Worm (Caenorhabditis elegans) whole organism, young adult: ENCODE data around the gene mct-5.
A peak's percentile ranks its signal among the peaks of the same experiment; 100 is the strongest.

Source experiments
- B0035.1 ChIP-seq: sonication (generic microtip); optimal IDR thresholded peaks from 2 replicates; lab custom pipeline; 2016; ENCODE audit warnings: missing genetic modification characterization, mild to moderate bottlenecking, missing compliant biosample characterization, missing genotype, missing genetic modification reagents
- B0336.3 ChIP-seq: fragments of 200-800 bp; sonication (Bioruptor generic); IDR thresholded peaks from 2 replicates; pipeline ENCODE4 v1.3.6; 2022; ENCODE audit warnings: missing genetic modification characterization, missing compliant biosample characterization
- F37B4.10 ChIP-seq: fragments of 200-800 bp; sonication (Bioruptor generic); IDR thresholded peaks from 2 replicates; pipeline ENCODE4 v1.3.6; 2022; ENCODE audit warnings: missing genetic modification characterization, missing compliant biosample characterization
- F39B2.1 ChIP-seq: fragments of 200-800 bp; sonication (Bioruptor generic); IDR thresholded peaks from 2 replicates; pipeline ENCODE4 v1.3.6; 2022; ENCODE audit warnings: missing genetic modification reagents, missing genetic modification characterization, missing compliant biosample characterization
- F57A8.1 ChIP-seq: fragments of 200-800 bp; sonication (Bioruptor generic); optimal IDR thresholded peaks from 2 replicates; lab custom pipeline; 2018; ENCODE audit warnings: mild to moderate bottlenecking, missing genetic modification characterization, moderate library complexity, missing compliant biosample characterization
- T07F8.4 ChIP-seq: sonication (generic microtip); optimal IDR thresholded peaks from 2 replicates; lab custom pipeline; 2016; ENCODE audit warnings: mild to moderate bottlenecking, missing genetic modification characterization, moderate library complexity, missing compliant biosample characterization
- Y53F4B.3 ChIP-seq: fragments of 200-800 bp; sonication (Bioruptor generic); IDR thresholded peaks from 2 replicates; pipeline ENCODE4 v1.3.6; 2022; ENCODE audit warnings: missing genetic modification reagents, missing genetic modification characterization, missing compliant biosample characterization
- Y95B8A.8 ChIP-seq: fragments of 200-800 bp; sonication (Bioruptor generic); IDR thresholded peaks from 2 replicates; pipeline ENCODE4 v1.3.6; 2022; ENCODE audit warnings: missing genetic modification reagents, missing genetic modification characterization, missing compliant biosample characterization
- ZK185.1 ChIP-seq: sonication (generic microtip); optimal IDR thresholded peaks from 2 replicates; lab custom pipeline; 2016; ENCODE audit warnings: mild to moderate bottlenecking, missing genetic modification characterization, missing compliant biosample characterization; ENCODE audit not compliant: poor library complexity, severe bottlenecking
- athp-1 ChIP-seq: sonication (generic microtip); optimal IDR thresholded peaks from 2 replicates; lab custom pipeline; 2017; ENCODE audit warnings: mild to moderate bottlenecking, missing genetic modification characterization, missing compliant biosample characterization
- attf-5 ChIP-seq: fragments of 200-800 bp; sonication (Bioruptor generic); optimal IDR thresholded peaks from 2 replicates; lab custom pipeline; 2018; ENCODE audit warnings: mild to moderate bottlenecking, missing genetic modification characterization, missing compliant biosample characterization
- ccch-3 ChIP-seq: fragments of 200-800 bp; sonication (Bioruptor generic); optimal IDR thresholded peaks from 2 replicates; lab custom pipeline; 2018; ENCODE audit warnings: mild to moderate bottlenecking, missing genetic modification characterization, missing compliant biosample characterization
- cebp-1 ChIP-seq, 2 experiments: fragments of 200-800 bp in 1 of 2; sonication (Bioruptor generic) in 1 of 2; sonication (generic microtip) in 1 of 2; IDR thresholded peaks in 1 of 2; optimal IDR thresholded peaks in 1 of 2; 2 replicates each; pipeline versions ENCODE4 v1.3.6 to Lab custom; 2017 to 2022; ENCODE audit warnings: missing compliant biosample characterization in 2 of 2, missing genetic modification characterization in 2 of 2, mild to moderate bottlenecking in 1 of 2, missing genetic modification reagents in 1 of 2, moderate library complexity in 1 of 2
- dpff-1 ChIP-seq: sonication (generic microtip); optimal IDR thresholded peaks from 2 replicates; lab custom pipeline; 2017; ENCODE audit warnings: mild to moderate bottlenecking, missing genetic modification characterization, missing compliant biosample characterization
- dpl-1 ChIP-seq: fragments of 150-350 bp; optimal IDR thresholded peaks from 2 replicates; lab custom pipeline; 2014; ENCODE audit warnings: missing biosample characterization, missing genetic modification reagents, missing genetic modification characterization
- efl-1 ChIP-seq: fragments of 150-350 bp; optimal IDR thresholded peaks from 2 replicates; lab custom pipeline; 2014; ENCODE audit warnings: missing biosample characterization, missing genetic modification reagents, missing genetic modification characterization
- egl-18 ChIP-seq: fragments of 200-800 bp; sonication (Bioruptor generic); IDR thresholded peaks from 2 replicates; pipeline ENCODE4 v1.3.6; 2022; ENCODE audit warnings: missing genetic modification reagents, missing genetic modification characterization, missing compliant biosample characterization
- egl-44 ChIP-seq: fragments of 200-800 bp; sonication (Bioruptor generic); IDR thresholded peaks from 2 replicates; pipeline ENCODE4 v1.3.6; 2022; ENCODE audit warnings: missing genetic modification reagents, missing genetic modification characterization, missing compliant biosample characterization
- egrh-3 ChIP-seq: fragments of 200-800 bp; sonication (Bioruptor generic); IDR thresholded peaks from 2 replicates; pipeline ENCODE4 v1.3.6; 2022; ENCODE audit warnings: missing genetic modification reagents, missing genetic modification characterization, missing compliant biosample characterization
- ets-4 ChIP-seq: fragments of 200-800 bp; sonication (Bioruptor generic); optimal IDR thresholded peaks from 2 replicates; lab custom pipeline; 2018; ENCODE audit warnings: mild to moderate bottlenecking, missing genetic modification characterization, missing compliant biosample characterization
- him-1 ChIP-seq: sonication (generic microtip); optimal IDR thresholded peaks from 2 replicates; lab custom pipeline; 2016; ENCODE audit warnings: missing genotype, missing genetic modification reagents, missing genetic modification characterization, missing compliant biosample characterization
- hmg-1.2 ChIP-seq: fragments of 200-800 bp; sonication (Bioruptor generic); IDR thresholded peaks from 2 replicates; pipeline ENCODE4 v1.3.6; 2022; ENCODE audit warnings: missing genetic modification reagents, missing genetic modification characterization, missing compliant biosample characterization
- hsf-1 ChIP-seq: fragments of 200-800 bp; sonication (Bioruptor generic); IDR thresholded peaks from 2 replicates; pipeline ENCODE4 v1.3.6; 2022; ENCODE audit warnings: missing genetic modification reagents, missing genetic modification characterization, missing compliant biosample characterization
- let-526 ChIP-seq: fragments of 200-800 bp; sonication (Bioruptor generic); IDR thresholded peaks from 2 replicates; pipeline ENCODE4 v1.3.6; 2022; ENCODE audit warnings: missing genetic modification reagents, missing genetic modification characterization, missing compliant biosample characterization
- lin-35 ChIP-seq, 3 experiments: fragments of 150-350 bp in 2 of 3; sonication (generic microtip) in 1 of 3; optimal IDR thresholded peaks; 2 replicates each; lab custom pipeline; 2014 to 2018; ENCODE audit warnings: missing biosample characterization in 3 of 3, missing genetic modification characterization in 3 of 3, missing genetic modification reagents in 3 of 3
- lin-40 ChIP-seq: sonication (generic microtip); optimal IDR thresholded peaks from 2 replicates; lab custom pipeline; 2016; ENCODE audit warnings: missing genetic modification characterization, mild to moderate bottlenecking, missing compliant biosample characterization, missing genotype, missing genetic modification reagents
- lin-54 ChIP-seq: fragments of 200-800 bp; sonication (Bioruptor generic); optimal IDR thresholded peaks from 2 replicates; lab custom pipeline; 2018; ENCODE audit warnings: mild to moderate bottlenecking, missing genetic modification characterization, missing compliant biosample characterization
- lsy-27 ChIP-seq: sonication (generic microtip); optimal IDR thresholded peaks from 2 replicates; lab custom pipeline; 2017; ENCODE audit warnings: missing genetic modification characterization, mild to moderate bottlenecking, missing compliant biosample characterization, antibody characterized with exemption, missing genotype, borderline replicate concordance; ENCODE audit not compliant: insufficient read depth
- madf-10 ChIP-seq: sonication (generic microtip); optimal IDR thresholded peaks from 2 replicates; lab custom pipeline; 2016; ENCODE audit warnings: mild to moderate bottlenecking, missing genetic modification characterization, missing compliant biosample characterization
- mcd-1 ChIP-seq: fragments of 200-800 bp; sonication (Bioruptor generic); IDR thresholded peaks from 2 replicates; pipeline ENCODE4 v1.3.6; 2022; ENCODE audit warnings: missing genetic modification reagents, missing genetic modification characterization, missing compliant biosample characterization
- mes-4 ChIP-seq: sonication (generic microtip); optimal IDR thresholded peaks from 2 replicates; lab custom pipeline; 2016; ENCODE audit warnings: missing genotype, missing genetic modification characterization, missing compliant biosample characterization
- nfya-2 ChIP-seq: fragments of 200-800 bp; sonication (Bioruptor generic); IDR thresholded peaks from 2 replicates; pipeline ENCODE4 v1.3.6; 2022; ENCODE audit warnings: missing genetic modification reagents, missing genetic modification characterization, missing compliant biosample characterization
- nhr-120 ChIP-seq: fragments of 200-800 bp; sonication (Bioruptor generic); IDR thresholded peaks from 2 replicates; pipeline ENCODE4 v1.3.6; 2022; ENCODE audit warnings: missing genetic modification characterization, missing compliant biosample characterization
- nhr-80 ChIP-seq: sonication (generic microtip); optimal IDR thresholded peaks from 2 replicates; lab custom pipeline; 2016; ENCODE audit warnings: missing genetic modification characterization, missing compliant biosample characterization
- sea-2 ChIP-seq: fragments of 200-800 bp; sonication (Bioruptor generic); IDR thresholded peaks from 2 replicates; pipeline ENCODE4 v1.3.6; 2022; ENCODE audit warnings: missing genetic modification characterization, missing compliant biosample characterization
- somi-1 ChIP-seq: fragments of 200-800 bp; sonication (Bioruptor generic); optimal IDR thresholded peaks from 2 replicates; lab custom pipeline; 2018; ENCODE audit warnings: mild to moderate bottlenecking, missing genetic modification characterization, missing compliant biosample characterization
- tbx-9 ChIP-seq: sonication (generic microtip); optimal IDR thresholded peaks from 2 replicates; lab custom pipeline; 2016; ENCODE audit warnings: borderline replicate concordance, missing genetic modification characterization, inconsistent platforms, missing compliant biosample characterization
- tlf-1 ChIP-seq: fragments of 200-800 bp; sonication (Bioruptor generic); optimal IDR thresholded peaks from 2 replicates; lab custom pipeline; 2018; ENCODE audit warnings: mild to moderate bottlenecking, missing genetic modification characterization, missing compliant biosample characterization
- unc-130 ChIP-seq: sonication (generic microtip); optimal IDR thresholded peaks from 2 replicates; lab custom pipeline; 2016; ENCODE audit warnings: missing genetic modification reagents, missing genetic modification characterization, missing compliant biosample characterization
- xnd-1 ChIP-seq: sonication (generic microtip); optimal IDR thresholded peaks from 2 replicates; lab custom pipeline; 2016; ENCODE audit warnings: missing genotype, missing genetic modification reagents, missing genetic modification characterization, missing compliant biosample characterization
- ztf-22 ChIP-seq: fragments of 200-800 bp; sonication (Bioruptor generic); optimal IDR thresholded peaks from 2 replicates; lab custom pipeline; 2018; ENCODE audit warnings: mild to moderate bottlenecking, missing genetic modification characterization, moderate library complexity, missing compliant biosample characterization
- ztf-6 ChIP-seq: fragments of 200-800 bp; sonication (Bioruptor generic); IDR thresholded peaks from 2 replicates; pipeline ENCODE4 v1.3.6; 2022; ENCODE audit warnings: missing genetic modification reagents, missing genetic modification characterization, missing compliant biosample characterization

Gene mct-5

DNA sequence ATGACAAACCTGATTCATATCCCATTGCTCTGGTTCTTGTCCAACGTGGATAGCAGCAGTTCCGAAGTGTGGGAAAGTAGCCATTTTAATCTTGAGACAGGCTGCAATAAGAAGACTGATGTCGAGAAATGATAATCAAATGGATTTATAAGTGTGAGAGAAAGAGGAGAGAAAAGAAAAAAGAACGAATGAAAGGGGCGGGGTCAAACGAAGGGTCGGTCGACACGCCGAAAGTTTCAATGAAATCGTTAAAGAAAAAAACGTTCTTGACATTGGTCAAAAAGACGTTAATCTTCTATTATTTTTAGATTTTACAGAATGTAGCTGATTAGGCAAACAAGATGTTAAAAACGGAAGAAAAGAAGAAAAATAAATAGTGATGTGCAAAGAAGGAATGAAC, 40.5 kb downstream of the mct-5 start, which contains the start of gene cth-2:
cth-2 (minus strand) TSS at position 101 of the 400 bp plus-strand sequence.
- TF ChIP-seq attf-5 (GFP tag; lab: Kevin White, UChicago) (no peak), nfya-2 (GFP tag; lab: Robert Waterston, UW) (no peak), egl-18 (no peak), ztf-6 (GFP tag; lab: Robert Waterston, UW) (no peak), nhr-120 (GFP tag; lab: Robert Waterston, UW) (no peak), egl-44 (GFP tag; lab: Robert Waterston, UW) (no peak), nhr-80 (peak; percentile 8), madf-10 (tag; lab: Kevin White, UChicago) (no peak)
- TF ChIP-seq, all 124 proteins: peak for 1

DNA sequence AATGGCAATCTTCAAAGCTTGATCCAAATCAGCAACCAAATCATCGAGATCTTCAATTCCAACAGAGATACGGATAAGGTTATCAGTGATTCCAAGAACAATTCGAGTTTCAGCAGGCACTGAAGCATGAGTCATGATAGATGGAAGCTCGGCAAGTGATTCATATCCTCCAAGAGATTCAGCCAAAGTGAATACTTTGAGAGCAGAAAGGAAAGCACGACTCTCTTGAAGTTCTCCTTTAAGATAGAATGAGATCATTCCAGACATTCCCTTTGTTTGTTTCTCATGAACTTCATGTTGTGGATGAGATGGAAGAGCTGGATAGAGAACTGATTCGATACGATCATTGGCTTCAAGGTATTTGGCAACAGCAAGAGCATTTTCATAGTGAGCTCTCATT, 42.1 kb downstream of the mct-5 start:
- TF ChIP-seq unc-130 (GFP tag; lab: Kevin White, UChicago) (no peak), athp-1 (no peak), egl-44 (GFP tag; lab: Robert Waterston, UW) (0 out of 2 replicates have a peak, but pooled peaks have one; percentile 17), him-1 (tag; lab: Kevin White, UChicago) (peak; percentile 28), B0336.3 (GFP tag; lab: Robert Waterston, UW) (no peak), somi-1 (GFP tag; lab: Kevin White, UChicago) (no peak), lsy-27 (tag; lab: Kevin White, UChicago) (no peak), hmg-1.2 (GFP tag; lab: Robert Waterston, UW) (no peak; the same call in 1 of the 2 replicates), lin-40 (tag; lab: Kevin White, UChicago) (no peak), sea-2 (GFP tag; lab: Robert Waterston, UW) (no peak), mcd-1 (GFP tag; lab: Robert Waterston, UW) (0 out of 2 replicates have a peak, but pooled peaks have one; percentile 12), nhr-80 (no peak), tlf-1 (GFP tag; lab: Kevin White, UChicago) (no peak), Y95B8A.8 (GFP tag; lab: Robert Waterston, UW) (no peak), T07F8.4 (tag; lab: Kevin White, UChicago) (no peak), B0035.1 (tag; lab: Kevin White, UChicago) (no peak), lin-54 (GFP tag; lab: Kevin White, UChicago) (no peak), mes-4 (no peak)

- TF ChIP-seq lin-54 (GFP tag; lab: Kevin White, UChicago) (no peak), him-1 (tag; lab: Kevin White, UChicago) (no peak), F57A8.1 (no peak), ets-4 (GFP tag; lab: Kevin White, UChicago) (no peak), madf-10 (tag; lab: Kevin White, UChicago) (no peak), lin-35 (GFP tag; optimal IDR thresholded peaks at IDR 0.05; lab: Kevin White, UChicago) (no peak), cebp-1 (GFP tag; IDR thresholded peaks at IDR 0.05; lab: Robert Waterston, UW) (no peak), cebp-1 (tag; optimal IDR thresholded peaks at IDR 0.05; lab: Kevin White, UChicago) (no peak), tbx-9 (tag; lab: Kevin White, UChicago) (no peak), F37B4.10 (no peak)
These were observed 43.4 kb downstream of the mct-5 start, which contains the start of gene ZK1127.3 for ce11 chrII:7054987-7055386. TSS of gene ZK1127.3 (plus strand) at chrII:7055287.

ce11 chrII:7053649-7054048, 44.7 kb downstream of the mct-5 start, which contains the start of gene ZK1127.4:
TSS of gene ZK1127.4 (plus strand) at chrII:7053949.
- TF ChIP-seq F57A8.1, result no peak
- no peak for TF ChIP-seq Y53F4B.3 (GFP tag; lab: Robert Waterston, UW)
- no peak for TF ChIP-seq dpff-1 (tag; lab: Kevin White, UChicago)
- no peak for TF ChIP-seq xnd-1 (tag; lab: Kevin White, UChicago)
- TF ChIP-seq dpl-1, result no peak
- no peak for TF ChIP-seq efl-1 (GFP tag; lab: Kevin White, UChicago)
- TF ChIP-seq ztf-6 (GFP tag; lab: Robert Waterston, UW), result no peak
- TF ChIP-seq F39B2.1 (GFP tag; lab: Robert Waterston, UW), result no peak
- TF ChIP-seq egrh-3 (GFP tag; lab: Robert Waterston, UW), result no peak
- TF ChIP-seq nhr-80, result no peak
- TF ChIP-seq ccch-3 (GFP tag; lab: Kevin White, UChicago), result no peak
- no peak for TF ChIP-seq lin-40 (tag; lab: Kevin White, UChicago)
- no peak for TF ChIP-seq let-526 (GFP tag; lab: Robert Waterston, UW)
- TF ChIP-seq hsf-1, result no peak
- TF ChIP-seq ztf-22, result no peak
- no peak for TF ChIP-seq B0035.1 (tag; lab: Kevin White, UChicago)
- TF ChIP-seq somi-1 (GFP tag; lab: Kevin White, UChicago), result no peak
- no peak for TF ChIP-seq ZK185.1 (tag; lab: Kevin White, UChicago)
- TF ChIP-seq athp-1, result no peak
- no peak for TF ChIP-seq nfya-2 (GFP tag; lab: Robert Waterston, UW)
